Fruit fly (Drosophila melanogaster): Measurements from ENCODE around the gene CG31688.

CG31688 gene

dm6 chr2L:20416754-20417563 is 9.0 kb upstream of the CG31688 start, which contains the start of the genes CG10949 and Arpc2 (continued):
- peak; percentile 41; the same call in 1 of the 3 replicates for TF ChIP-seq B-H1 (GFP tag; IDR thresholded peaks at IDR 0.05)
- peak; percentile 27; the same call in 1 of the 2 replicates for TF ChIP-seq vvl (GFP tag; IDR thresholded peaks at IDR 0.05)
- no peak for TF ChIP-seq nau (GFP tag; optimal IDR thresholded peaks at IDR 0.05)
- peak; percentile 20 for TF ChIP-seq CG1602 (GFP tag; optimal IDR thresholded peaks at IDR 0.05)
- peak; percentile 66 for TF ChIP-seq CG10267 (tag; optimal IDR thresholded peaks at IDR 0.05)
- TF ChIP-seq Fer3 (tag; optimal IDR thresholded peaks at IDR 0.05) = peak; percentile 44
- TF ChIP-seq CG8281 (tag; optimal IDR thresholded peaks at IDR 0.05) = peak; percentile 52
- no peak for TF ChIP-seq ham (GFP tag; IDR thresholded peaks at IDR 0.05)
- TF ChIP-seq CG3726 (GFP tag; IDR thresholded peaks at IDR 0.05) = no peak
- TF ChIP-seq Scr (GFP tag; IDR thresholded peaks at IDR 0.05; ENCODE audit: partially characterized antibody) = peak; percentile 67
- TF ChIP-seq exex (tag; optimal IDR thresholded peaks at IDR 0.05) = no peak
- TF ChIP-seq pb (GFP tag; optimal IDR thresholded peaks at IDR 0.05) = no peak
- no peak for TF ChIP-seq CG3163 (GFP tag; optimal IDR thresholded peaks at IDR 0.05)
- no peak for TF ChIP-seq Usf (GFP tag; optimal IDR thresholded peaks at IDR 0.05)
- TF ChIP-seq CG8924 (tag; optimal IDR thresholded peaks at IDR 0.05) = peak; percentile 64
- peak; percentile 54 for TF ChIP-seq CG4328 (GFP tag; optimal IDR thresholded peaks at IDR 0.05)
- TF ChIP-seq insv (GFP tag; optimal IDR thresholded peaks at IDR 0.05) = no peak
- TF ChIP-seq CG12744 (GFP tag; optimal IDR thresholded peaks at IDR 0.05) = no peak
- TF ChIP-seq HmgZ (tag; optimal IDR thresholded peaks at IDR 0.05) = no peak
- TF ChIP-seq Drgx (GFP tag; IDR thresholded peaks at IDR 0.05) = no peak
- peak; percentile 46 for TF ChIP-seq CG12942 (GFP tag; optimal IDR thresholded peaks at IDR 0.05)
- TF ChIP-seq sqz (GFP tag; optimal IDR thresholded peaks at IDR 0.05) = peak; percentile 9
- TF ChIP-seq tup (GFP tag; optimal IDR thresholded peaks at IDR 0.05) = no peak
- no peak for TF ChIP-seq Hr78 (GFP tag; optimal IDR thresholded peaks at IDR 0.05)
- TF ChIP-seq Dek (tag; optimal IDR thresholded peaks at IDR 0.05) = peak; percentile 69
- peak; percentile 65 for TF ChIP-seq CG13775 (GFP tag; optimal IDR thresholded peaks at IDR 0.05)
- no peak for TF ChIP-seq psq (GFP tag; optimal IDR thresholded peaks at IDR 0.05)
- peak; percentile 38; the same call in 1 of the 2 replicates for TF ChIP-seq stc (GFP tag; IDR thresholded peaks at IDR 0.05)
- TF ChIP-seq CG1647 (GFP tag; optimal IDR thresholded peaks at IDR 0.05) = no peak
- TF ChIP-seq en (GFP tag; optimal IDR thresholded peaks at IDR 0.05) = no peak
- no peak for TF ChIP-seq NC2α (GFP tag; optimal IDR thresholded peaks at IDR 0.05)
- TF ChIP-seq fd96Cb (tag; optimal IDR thresholded peaks at IDR 0.05) = no peak
- peak; percentile 37; the same call in 1 of the 3 replicates for TF ChIP-seq CG7357 (GFP tag; IDR thresholded peaks at IDR 0.05)
- TF ChIP-seq Fer1 (GFP tag; optimal IDR thresholded peaks at IDR 0.05) = peak; percentile 21
- peak; percentile 84 for TF ChIP-seq Sry-δ (GFP tag; optimal IDR thresholded peaks at IDR 0.05)
- TF ChIP-seq vnd (GFP tag; IDR thresholded peaks at IDR 0.05; ENCODE audit: partially characterized antibody) = peak; percentile 61
- 0 out of 2 replicates have a peak, but pooled peaks have one; percentile 6 for TF ChIP-seq CG11247 (GFP tag; IDR thresholded peaks at IDR 0.05)
- TF ChIP-seq fru (optimal IDR thresholded peaks at IDR 0.05) = no peak
- no peak for TF ChIP-seq fu2 (GFP tag; optimal IDR thresholded peaks at IDR 0.05)
- peak; percentile 78 for TF ChIP-seq BEAF-32 (GFP tag; optimal IDR thresholded peaks at IDR 0.05)
- peak; percentile 66 for TF ChIP-seq unc-4 (GFP tag; IDR thresholded peaks at IDR 0.05; ENCODE audit: partially characterized antibody)
- no peak for TF ChIP-seq slp2 (GFP tag; optimal IDR thresholded peaks at IDR 0.05)
- peak; percentile 67 for TF ChIP-seq Lhr (GFP tag; optimal IDR thresholded peaks at IDR 0.05)
- no peak; the same call in none of the 2 replicates for TF ChIP-seq slbo (GFP tag; IDR thresholded peaks at IDR 0.05)
- no peak for TF ChIP-seq Side (GFP tag; optimal IDR thresholded peaks at IDR 0.05)
- TF ChIP-seq CG13424 (tag; optimal IDR thresholded peaks at IDR 0.05) = peak; percentile 77
- no peak for TF ChIP-seq z (GFP tag; IDR thresholded peaks at IDR 0.05)
- TF ChIP-seq pan (optimal IDR thresholded peaks at IDR 0.05) = no peak
- peak in 1 of 2 experiments; percentile 35 for TF ChIP-seq pan (GFP tag; optimal IDR thresholded peaks at IDR 0.05 in 1 of 2, IDR thresholded peaks at IDR 0.05 in 1 of 2)
